Worm (Caenorhabditis elegans): ENCODE measurements around the gene epg-5.

DNA sequence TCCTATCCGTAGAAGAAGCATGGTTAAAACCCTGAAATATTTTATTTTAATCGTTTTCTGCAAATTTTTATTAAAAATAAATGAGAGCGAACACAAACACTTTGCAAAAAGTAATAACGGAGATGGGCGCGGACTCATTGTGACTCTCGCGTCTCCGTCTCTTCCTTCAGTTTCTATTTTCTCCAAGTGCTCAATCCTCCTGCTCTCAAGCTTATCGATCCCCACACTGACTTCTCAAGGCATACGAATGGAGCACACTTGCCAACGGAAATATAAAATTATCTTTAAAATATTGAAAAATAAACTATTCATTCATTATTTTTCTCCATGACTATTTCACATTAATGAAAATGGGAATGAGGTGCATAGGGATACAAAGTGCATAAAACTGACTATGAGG, 11.1 kb downstream of the epg-5 start, which contains the start of gene dnj-8:
- TF ChIP-seq ets-4 (tag; optimal IDR thresholded peaks at IDR 0.05) (no peak), unc-55 (GFP tag; optimal IDR thresholded peaks at IDR 0.05) (no peak)

Measured in whole organism, late embryonic.